Fruit fly (Drosophila melanogaster): Measurements from ENCODE around the gene CBP.

dm6 chrX:7317214-7318210 lies 19.6 kb upstream of the CBP start:
- TF ChIP-seq ovo (GFP tag; optimal IDR thresholded peaks at IDR 0.05) (no peak), bab1 (GFP tag; optimal IDR thresholded peaks at IDR 0.05) (no peak), cic (GFP tag; optimal IDR thresholded peaks at IDR 0.05) (no peak), Clk (GFP tag; optimal IDR thresholded peaks at IDR 0.05) (no peak), CG1620 (GFP tag; optimal IDR thresholded peaks at IDR 0.05) (no peak), pad (GFP tag; optimal IDR thresholded peaks at IDR 0.05) (no peak), CG33017 (tag; optimal IDR thresholded peaks at IDR 0.05) (no peak), Crg-1 (GFP tag; optimal IDR thresholded peaks at IDR 0.05) (no peak), toe (GFP tag; optimal IDR thresholded peaks at IDR 0.05) (no peak), Hr96 (GFP tag; optimal IDR thresholded peaks at IDR 0.05) (no peak), kay (GFP tag; ENCODE audit: borderline replicate concordance) (peak; percentile 59)
